Worm (Caenorhabditis elegans): ENCODE results near the gene M7.7.
A peak's percentile ranks its signal among the peaks of the same experiment; 100 is the strongest.

M7.7 gene

ce11 chrIV:11105724-11106123, 16.1 kb downstream of the M7.7 start, which contains the start of gene srlf-24:
TSS of gene srlf-24 (minus strand) at chrIV:11105824.
- TF ChIP-seq him-1 (tag; optimal IDR thresholded peaks at IDR 0.05) (no peak), nfya-1 (tag; optimal IDR thresholded peaks at IDR 0.05; ENCODE audit: borderline replicate concordance, insufficient read depth) (no peak), T07F8.4 (tag; optimal IDR thresholded peaks at IDR 0.05) (no peak), tbx-9 (tag; optimal IDR thresholded peaks at IDR 0.05; ENCODE audit: borderline replicate concordance) (no peak), B0261.1 (tag; optimal IDR thresholded peaks at IDR 0.05) (no peak), snpc-1.1 (tag; optimal IDR thresholded peaks at IDR 0.05; ENCODE audit: insufficient read depth) (no peak), ceh-79 (tag; optimal IDR thresholded peaks at IDR 0.05) (no peak), sdz-38 (tag; optimal IDR thresholded peaks at IDR 0.05) (no peak), Y67H2A.10 (GFP tag; conservative IDR thresholded peaks at IDR 0.05) (no peak), F57A8.1 (GFP tag; optimal IDR thresholded peaks at IDR 0.05) (no peak), C06A6.2 (GFP tag; conservative IDR thresholded peaks at IDR 0.05) (no peak), chd-7 (tag; optimal IDR thresholded peaks at IDR 0.05) (no peak), tlf-1 (GFP tag; optimal IDR thresholded peaks at IDR 0.05) (no peak), Y56A3A.18 (GFP tag; IDR thresholded peaks at IDR 0.05) (no peak), zim-3 (tag; optimal IDR thresholded peaks at IDR 0.05) (no peak), mxl-1 (tag; optimal IDR thresholded peaks at IDR 0.05) (no peak), ztf-6 (GFP tag; IDR thresholded peaks at IDR 0.05) (no peak), efl-1 (GFP tag; optimal IDR thresholded peaks at IDR 0.05) (no peak), snpc-1.3 (tag; optimal IDR thresholded peaks at IDR 0.05; ENCODE audit: insufficient read depth) (no peak), attf-6 (GFP tag; IDR thresholded peaks at IDR 0.05) (no peak)

DNA sequence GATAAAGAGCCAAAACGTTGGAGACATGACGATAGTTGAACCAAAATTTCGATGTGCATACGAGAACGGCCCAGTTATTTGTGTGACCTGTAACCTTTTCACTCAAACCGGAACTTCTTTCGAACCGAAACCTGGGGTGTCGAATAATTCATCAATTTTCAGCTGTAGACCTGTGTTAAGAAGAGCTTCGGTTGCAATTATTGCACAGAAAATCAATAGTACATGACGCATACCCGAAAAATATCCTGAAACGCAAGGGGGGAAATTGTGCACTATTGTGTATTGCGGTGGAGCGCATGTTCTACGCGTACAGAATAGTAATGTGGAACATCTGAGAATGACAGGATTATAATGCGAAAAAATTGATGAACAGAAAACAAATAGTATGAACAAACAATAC, 20.1 kb downstream of the M7.7 start, which contains the start of gene pigk-1:
TSS of gene pigk-1 (minus strand) at position 248 of the 400 bp plus-strand sequence.
- TF ChIP-seq madf-3 (GFP tag; IDR thresholded peaks at IDR 0.05): peak; percentile 81
- no peak for TF ChIP-seq let-526 (GFP tag; IDR thresholded peaks at IDR 0.05)
- no peak for TF ChIP-seq Y79H2A.3 (GFP tag; conservative IDR thresholded peaks at IDR 0.05)
- peak; percentile 28 for TF ChIP-seq athp-1 (tag; optimal IDR thresholded peaks at IDR 0.05)
- TF ChIP-seq snpc-1.1 (tag; optimal IDR thresholded peaks at IDR 0.05; ENCODE audit: insufficient read depth): no peak
- no peak for TF ChIP-seq lir-1 (GFP tag; conservative IDR thresholded peaks at IDR 0.05)
- peak; percentile 71; the same call in 1 of the 2 replicates for TF ChIP-seq nfya-2 (GFP tag; IDR thresholded peaks at IDR 0.05)
- peak; percentile 30 for TF ChIP-seq ZK185.1 (tag; optimal IDR thresholded peaks at IDR 0.05; ENCODE audit: poor library complexity, severe bottlenecking)
- no peak for TF ChIP-seq snpc-4 (GFP tag; optimal IDR thresholded peaks at IDR 0.05)
- peak in 2 of 4 experiments; percentile 10 to 41 for TF ChIP-seq snpc-4 (tag; optimal IDR thresholded peaks at IDR 0.05)
- TF ChIP-seq aptf-3 (GFP tag; IDR thresholded peaks at IDR 0.05): peak; percentile 17; the same call in 1 of the 2 replicates
- peak; percentile 83 for TF ChIP-seq F39B2.1 (GFP tag; IDR thresholded peaks at IDR 0.05)
- peak; percentile 56 for TF ChIP-seq lin-54 (GFP tag; optimal IDR thresholded peaks at IDR 0.05)
- no peak for TF ChIP-seq ceh-91 (GFP tag; IDR thresholded peaks at IDR 0.05)
- TF ChIP-seq ceh-100 (GFP tag; IDR thresholded peaks at IDR 0.05): no peak; the same call in 1 of the 2 replicates
- TF ChIP-seq madf-6 (GFP tag; IDR thresholded peaks at IDR 0.05): peak; percentile 82
- TF ChIP-seq pha-4 (tag; optimal IDR thresholded peaks at IDR 0.05): no peak
- TF ChIP-seq snpc-3.4 (tag; optimal IDR thresholded peaks at IDR 0.05): peak; percentile 43
- peak; percentile 18 for TF ChIP-seq efl-1 (GFP tag; optimal IDR thresholded peaks at IDR 0.05)
- no peak for TF ChIP-seq F55B11.4 (tag; optimal IDR thresholded peaks at IDR 0.05; ENCODE audit: borderline replicate concordance, insufficient read depth)
- TF ChIP-seq attf-5 (GFP tag; optimal IDR thresholded peaks at IDR 0.05): no peak
- no peak for TF ChIP-seq ceh-40 (GFP tag; IDR thresholded peaks at IDR 0.05)
- TF ChIP-seq D2030.7 (GFP tag; IDR thresholded peaks at IDR 0.05): peak; percentile 38; the same call in 1 of the 2 replicates
- TF ChIP-seq nhr-179 (tag; optimal IDR thresholded peaks at IDR 0.05): no peak
- TF ChIP-seq lsl-1 (GFP tag; optimal IDR thresholded peaks at IDR 0.05): peak; percentile 44
- TF ChIP-seq ekl-4 (GFP tag; IDR thresholded peaks at IDR 0.05): peak; percentile 57
- peak; percentile 48 for TF ChIP-seq T26A5.8 (tag; optimal IDR thresholded peaks at IDR 0.05)
- no peak for TF ChIP-seq ets-4 (GFP tag; optimal IDR thresholded peaks at IDR 0.05)
- TF ChIP-seq K11D2.4 (GFP tag; IDR thresholded peaks at IDR 0.05): no peak
- peak; percentile 66; the same call in 1 of the 2 replicates for TF ChIP-seq rcor-1 (GFP tag; IDR thresholded peaks at IDR 0.05)

Data from whole organism, young adult.